Worm (Caenorhabditis elegans) whole organism, L4 larva: Measurements from ENCODE around the gene tag-243.

Experiments
- F37D6.2 ChIP-seq: sonication (generic microtip); optimal IDR thresholded peaks from 2 replicates; lab custom pipeline; 2016; ENCODE audit warnings: mild to moderate bottlenecking, missing genetic modification characterization, missing compliant biosample characterization
- Y105C5A.15 ChIP-seq: fragments of 200-800 bp; sonication (Bioruptor generic); IDR thresholded peaks from 2 replicates; pipeline ENCODE4 v1.3.6; 2022; ENCODE audit warnings: missing genetic modification characterization, missing compliant biosample characterization
- Y48G9A.11 ChIP-seq: fragments of 200-800 bp; sonication (Bioruptor generic); IDR thresholded peaks from 2 replicates; pipeline ENCODE4 v1.3.6; 2022; ENCODE audit warnings: missing genetic modification reagents, missing genetic modification characterization, missing compliant biosample characterization
- ZK546.5 ChIP-seq, 2 experiments: sonication (generic microtip); optimal IDR thresholded peaks; 2 replicates each; lab custom pipeline; 2017; ENCODE audit warnings: missing biosample characterization in 2 of 2, missing genetic modification characterization in 2 of 2
- aha-1 ChIP-seq: fragments of 150-350 bp; peaks from one replicate; lab custom pipeline; 2014; ENCODE audit warnings: missing biosample characterization, missing genetic modification characterization
- attf-4 ChIP-seq: sonication (generic microtip); optimal IDR thresholded peaks from 3 replicates; lab custom pipeline; 2017; ENCODE audit warnings: missing biosample characterization, missing genetic modification characterization
- ces-1 ChIP-seq: fragments of 150-350 bp; sonication (generic microtip); optimal IDR thresholded peaks from 4 replicates; lab custom pipeline; 2014; ENCODE audit warnings: missing biosample characterization, missing genetic modification reagents, missing genetic modification characterization
- ctbp-1 ChIP-seq: fragments of 200-800 bp; sonication (Bioruptor generic); IDR thresholded peaks from 2 replicates; pipeline ENCODE4 v1.3.6; 2022; ENCODE audit warnings: missing genetic modification reagents, missing genetic modification characterization, missing compliant biosample characterization
- daf-12 ChIP-seq: fragments of 150-350 bp; optimal IDR thresholded peaks from 2 replicates; lab custom pipeline; 2014; ENCODE audit warnings: missing biosample characterization, missing genetic modification reagents, missing genetic modification characterization
- daf-16 ChIP-seq, 3 experiments: sonication (generic microtip); optimal IDR thresholded peaks; 2 replicates each; lab custom pipeline; 2016 to 2017; ENCODE audit warnings: missing genetic modification characterization in 3 of 3, missing genetic modification reagents in 3 of 3, mild to moderate bottlenecking in 2 of 3, missing compliant biosample characterization in 2 of 3, missing biosample characterization in 1 of 3, moderate library complexity in 1 of 3
- daf-19 ChIP-seq: fragments of 200-800 bp; sonication (Bioruptor generic); conservative IDR thresholded peaks from 2 replicates; pipeline ENCODE4 v1.3.6; 2022; ENCODE audit warnings: missing genetic modification characterization, missing compliant biosample characterization
- daf-8 ChIP-seq: fragments of 200-800 bp; sonication (Bioruptor generic); IDR thresholded peaks from 2 replicates; pipeline ENCODE4 v1.3.6; 2022; ENCODE audit warnings: missing genetic modification characterization, missing compliant biosample characterization
- dmd-8 ChIP-seq: fragments of 200-800 bp; sonication (Bioruptor generic); IDR thresholded peaks from 2 replicates; pipeline ENCODE4 v1.3.6; 2022; ENCODE audit warnings: missing genetic modification characterization, missing compliant biosample characterization
- gei-8 ChIP-seq: fragments of 200-800 bp; sonication (Bioruptor generic); optimal IDR thresholded peaks from 2 replicates; lab custom pipeline; 2018; ENCODE audit warnings: mild to moderate bottlenecking, missing genetic modification characterization, missing compliant biosample characterization
- hif-1 ChIP-seq, 2 experiments: sonication (generic microtip); optimal IDR thresholded peaks; 2 replicates each; lab custom pipeline; 2016 to 2017; ENCODE audit warnings: missing compliant biosample characterization in 2 of 2, missing genetic modification characterization in 2 of 2, missing genetic modification reagents in 2 of 2, missing genotype in 2 of 2, mild to moderate bottlenecking in 1 of 2
- hlh-11 ChIP-seq: fragments of 200-800 bp; sonication (Bioruptor generic); optimal IDR thresholded peaks from 2 replicates; lab custom pipeline; 2018; ENCODE audit warnings: mild to moderate bottlenecking, missing genetic modification characterization, missing compliant biosample characterization
- hlh-30 ChIP-seq: sonication (generic microtip); optimal IDR thresholded peaks from 2 replicates; lab custom pipeline; 2017; ENCODE audit warnings: antibody characterized with exemption, mild to moderate bottlenecking, missing genetic modification characterization, missing compliant biosample characterization; ENCODE audit not compliant: insufficient read depth
- hmg-1.1 ChIP-seq: fragments of 200-800 bp; sonication (Bioruptor generic); IDR thresholded peaks from 2 replicates; pipeline ENCODE4 v1.3.6; 2022; ENCODE audit warnings: missing genetic modification reagents, missing genetic modification characterization, missing compliant biosample characterization
- lin-13 ChIP-seq: fragments of 150-350 bp; optimal IDR thresholded peaks from 2 replicates; lab custom pipeline; 2014; ENCODE audit warnings: missing biosample characterization, missing genetic modification reagents, missing genetic modification characterization
- lir-3 ChIP-seq: sonication (generic microtip); optimal IDR thresholded peaks from 2 replicates; lab custom pipeline; 2016; ENCODE audit warnings: mild to moderate bottlenecking, missing genetic modification characterization, missing compliant biosample characterization
- lsy-2 ChIP-seq, 2 experiments: fragments of 150-350 bp in 1 of 2; sonication (generic microtip) in 1 of 2; optimal IDR thresholded peaks; 2 replicates each; lab custom pipeline; 2014 to 2017; ENCODE audit warnings: missing biosample characterization in 2 of 2, missing genetic modification characterization in 2 of 2
- mdl-1 ChIP-seq, 2 experiments: fragments of 150-350 bp in 1 of 2; sonication (generic microtip) in 1 of 2; optimal IDR thresholded peaks; 2 replicates each; lab custom pipeline; 2014 to 2017; ENCODE audit warnings: missing biosample characterization in 2 of 2, missing genetic modification characterization in 2 of 2
- mep-1 ChIP-seq: fragments of 150-350 bp; sonication (generic microtip); optimal IDR thresholded peaks from 3 replicates; lab custom pipeline; 2014; ENCODE audit warnings: missing biosample characterization, missing genetic modification characterization
- mxl-2 ChIP-seq: fragments of 200-800 bp; sonication (Bioruptor generic); conservative IDR thresholded peaks from 2 replicates; pipeline ENCODE4 v1.3.6; 2022; ENCODE audit warnings: missing genetic modification reagents, missing genetic modification characterization, missing compliant biosample characterization
- mxl-3 ChIP-seq: fragments of 200-800 bp; sonication (Bioruptor generic); optimal IDR thresholded peaks from 2 replicates; lab custom pipeline; 2018; ENCODE audit warnings: mild to moderate bottlenecking, missing genetic modification characterization, missing compliant biosample characterization
- nhr-11 ChIP-seq: fragments of 150-350 bp; optimal IDR thresholded peaks from 2 replicates; lab custom pipeline; 2014; ENCODE audit warnings: missing biosample characterization, missing genetic modification characterization
- nhr-25 ChIP-seq: sonication (generic microtip); optimal IDR thresholded peaks from 2 replicates; lab custom pipeline; 2017; ENCODE audit warnings: missing genetic modification characterization, mild to moderate bottlenecking, missing compliant biosample characterization, antibody characterized with exemption, moderate library complexity, borderline replicate concordance; ENCODE audit not compliant: insufficient read depth
- nhr-28 ChIP-seq: fragments of 150-350 bp; optimal IDR thresholded peaks from 2 replicates; lab custom pipeline; 2014; ENCODE audit warnings: missing biosample characterization, missing genetic modification characterization
- nhr-76 ChIP-seq: fragments of 150-350 bp; optimal IDR thresholded peaks from 2 replicates; lab custom pipeline; 2014; ENCODE audit warnings: missing biosample characterization, missing genetic modification characterization
- nhr-77 ChIP-seq: fragments of 150-350 bp; optimal IDR thresholded peaks from 2 replicates; lab custom pipeline; 2014; ENCODE audit warnings: missing biosample characterization, missing genetic modification characterization
- pha-4 ChIP-seq, 2 experiments: fragments of 150-350 bp in 1 of 2; fragments of 200-800 bp in 1 of 2; sonication (Bioruptor generic) in 1 of 2; IDR thresholded peaks in 1 of 2; optimal IDR thresholded peaks in 1 of 2; 2 replicates each; pipeline versions ENCODE4 v1.3.6 to Lab custom; 2014 to 2022; ENCODE audit warnings: missing genetic modification characterization in 2 of 2, missing genetic modification reagents in 2 of 2, missing biosample characterization in 1 of 2, missing compliant biosample characterization in 1 of 2
- rbr-2 ChIP-seq: sonication (generic microtip); optimal IDR thresholded peaks from 2 replicates; lab custom pipeline; 2016; ENCODE audit warnings: missing genotype, missing genetic modification characterization, missing compliant biosample characterization
- saeg-2 ChIP-seq: fragments of 200-800 bp; sonication (Bioruptor generic); IDR thresholded peaks from 2 replicates; pipeline ENCODE4 v1.3.6; 2022; ENCODE audit warnings: missing genetic modification reagents, missing genetic modification characterization, missing compliant biosample characterization
- set-16 ChIP-seq: fragments of 200-800 bp; sonication (Bioruptor generic); IDR thresholded peaks from 2 replicates; pipeline ENCODE4 v1.3.6; 2022; ENCODE audit warnings: missing genetic modification reagents, missing genetic modification characterization, missing compliant biosample characterization
- snpc-1.2 ChIP-seq: fragments of 200-800 bp; sonication (Bioruptor generic); IDR thresholded peaks from 2 replicates; pipeline ENCODE4 v1.3.6; 2022; ENCODE audit warnings: missing genetic modification reagents, missing genetic modification characterization, missing compliant biosample characterization
- unc-62 ChIP-seq, 3 experiments: fragments of 150-350 bp in 1 of 3; sonication (generic microtip); optimal IDR thresholded peaks in 2 of 3; peaks in 1 of 3; 1 replicate in 1 of 3; 2 replicates in 2 of 3; lab custom pipeline; 2014 to 2017; ENCODE audit warnings: missing biosample characterization in 3 of 3, missing genetic modification characterization in 3 of 3, missing genetic modification reagents in 3 of 3, missing genotype in 1 of 3
- zfp-2 ChIP-seq: sonication (generic microtip); optimal IDR thresholded peaks from 2 replicates; lab custom pipeline; 2016; ENCODE audit warnings: mild to moderate bottlenecking, missing genetic modification characterization, missing compliant biosample characterization
- ztf-7 ChIP-seq: fragments of 150-350 bp; optimal IDR thresholded peaks from 2 replicates; lab custom pipeline; 2014; ENCODE audit warnings: missing biosample characterization, missing genetic modification characterization

tag-243 gene

ce11 chrIII:4666753-4667400 is 21.4 kb downstream of the tag-243 start:
- peak; percentile 70 for TF ChIP-seq rbr-2 (tag; lab: Kevin White, UChicago)
- TF ChIP-seq mep-1 = peak; percentile 59
- peak; percentile 22 for TF ChIP-seq mxl-3 (GFP tag; lab: Kevin White, UChicago)
- no peak for TF ChIP-seq hif-1 (tag; optimal IDR thresholded peaks at IDR 0.05; lab: Kevin White, UChicago)
- TF ChIP-seq hlh-30 (tag; lab: Kevin White, UChicago) = peak; percentile 46
- TF ChIP-seq F37D6.2 = no peak
- TF ChIP-seq nhr-77 = no peak
- TF ChIP-seq hlh-11 (tag; lab: Kevin White, UChicago) = peak; percentile 59
- TF ChIP-seq nhr-11 (tag; lab: Kevin White, UChicago) = peak; percentile 19
- peak in 1 of 2 experiments; percentile 82 for TF ChIP-seq unc-62 (GFP tag; optimal IDR thresholded peaks at IDR 0.05 in 1 of 2; lab: Kevin White, UChicago)
- no peak for TF ChIP-seq unc-62 (tag; optimal IDR thresholded peaks at IDR 0.05; lab: Kevin White, UChicago)
- peak; percentile 26 to 78 for TF ChIP-seq mdl-1 (tag; optimal IDR thresholded peaks at IDR 0.05; lab: Kevin White, UChicago)
- peak; percentile 39 for TF ChIP-seq nhr-28 (tag; lab: Kevin White, UChicago)
- peak; percentile 66 for TF ChIP-seq nhr-25
- TF ChIP-seq hmg-1.1 = peak; percentile 62; the same call in 1 of the 2 replicates
- peak; percentile 63 for TF ChIP-seq set-16 (GFP tag; lab: Robert Waterston, UW)

- TF ChIP-seq aha-1 (tag; lab: Kevin White, UChicago) (peak; percentile 16), saeg-2 (no peak)
Observed at ce11 chrIII:4665272-4665671, 23.0 kb downstream of the tag-243 start, which contains the start of gene T23F11.4. Gene T23F11.4 (minus strand): TSS chrIII:4665372.

- TF ChIP-seq lin-13 (GFP tag; lab: Kevin White, UChicago) = no peak
- TF ChIP-seq gei-8 (GFP tag; lab: Kevin White, UChicago) = no peak
- no peak for TF ChIP-seq ZK546.5 (tag; optimal IDR thresholded peaks at IDR 0.05; lab: Kevin White, UChicago)
- TF ChIP-seq aha-1 (tag; lab: Kevin White, UChicago) = peak; percentile 98
- TF ChIP-seq snpc-1.2 (GFP tag; lab: Robert Waterston, UW) = no peak
- TF ChIP-seq lsy-2 (tag; optimal IDR thresholded peaks at IDR 0.05; lab: Kevin White, UChicago) = no peak
- TF ChIP-seq zfp-2 (tag; lab: Kevin White, UChicago) = no peak
- no peak for TF ChIP-seq mxl-2 (GFP tag; lab: Robert Waterston, UW)
- no peak for TF ChIP-seq daf-16 (GFP tag; optimal IDR thresholded peaks at IDR 0.05; lab: Kevin White, UChicago)
- no peak for TF ChIP-seq daf-16 (tag; optimal IDR thresholded peaks at IDR 0.05; lab: Kevin White, UChicago)
- TF ChIP-seq unc-62 (GFP tag; optimal IDR thresholded peaks at IDR 0.05 in 1 of 2; lab: Kevin White, UChicago) = peak in 1 of 2 experiments; percentile 65
- TF ChIP-seq unc-62 (tag; optimal IDR thresholded peaks at IDR 0.05; lab: Kevin White, UChicago) = no peak
- TF ChIP-seq dmd-8 (GFP tag; lab: Robert Waterston, UW) = no peak
Observed at ce11 chrIII:4659426-4659825, 28.8 kb downstream of the tag-243 start.

ce11 chrIII:4658384-4658844 is 29.8 kb downstream of the tag-243 start, which contains the start of gene cdka-1:
Gene cdka-1 (plus strand): TSS chrIII:4658794.
- TF ChIP-seq mep-1 = peak; percentile 15
- peak; percentile 81 for TF ChIP-seq ces-1 (GFP tag; lab: Kevin White, UChicago)
- no peak for TF ChIP-seq daf-12 (tag; lab: Kevin White, UChicago)
- TF ChIP-seq lir-3 (tag; lab: Kevin White, UChicago) = no peak
- no peak for TF ChIP-seq nhr-77
- TF ChIP-seq Y105C5A.15 = no peak
- TF ChIP-seq Y48G9A.11 (GFP tag; lab: Robert Waterston, UW) = no peak
- no peak for TF ChIP-seq nhr-76 (tag; lab: Kevin White, UChicago)
- no peak for TF ChIP-seq pha-4 (GFP tag; IDR thresholded peaks at IDR 0.05; lab: Robert Waterston, UW)
- TF ChIP-seq pha-4 (tag; optimal IDR thresholded peaks at IDR 0.05; lab: Kevin White, UChicago) = no peak
- TF ChIP-seq daf-8 (GFP tag; lab: Robert Waterston, UW) = no peak
- no peak for TF ChIP-seq ztf-7 (tag; lab: Kevin White, UChicago)
- TF ChIP-seq rbr-2 (tag; lab: Kevin White, UChicago) = peak; percentile 12
- TF ChIP-seq F37D6.2 = peak; percentile 13
- TF ChIP-seq hlh-30 (tag; lab: Kevin White, UChicago) = peak; percentile 9
- no peak for TF ChIP-seq daf-19 (GFP tag; lab: Robert Waterston, UW)
- 0 out of 2 replicates have a peak, but pooled peaks have one; percentile 31 for TF ChIP-seq ctbp-1 (GFP tag; lab: Robert Waterston, UW)
- TF ChIP-seq lsy-2 (tag; optimal IDR thresholded peaks at IDR 0.05; lab: Kevin White, UChicago) = peak in 1 of 2 experiments; percentile 35
- TF ChIP-seq nhr-28 (tag; lab: Kevin White, UChicago) = no peak
- TF ChIP-seq attf-4 (tag; lab: Kevin White, UChicago) = no peak
